Worm (Caenorhabditis elegans) whole organism, mixed stage, embryonic: Measurements from ENCODE around the gene gcy-11.

Experiments
- M03D4.4 ChIP-seq: sonication (generic microtip); optimal IDR thresholded peaks from 2 replicates; lab custom pipeline; 2017; ENCODE audit warnings: mild to moderate bottlenecking, missing genetic modification characterization, missing compliant biosample characterization
- bed-3 ChIP-seq: fragments of 200-800 bp; sonication (Bioruptor generic); optimal IDR thresholded peaks from 3 replicates; lab custom pipeline; 2018; ENCODE audit warnings: mild to moderate bottlenecking, missing genetic modification characterization, moderate library complexity, missing compliant biosample characterization
- ceh-39 ChIP-seq: fragments of 150-350 bp; optimal IDR thresholded peaks from 2 replicates; lab custom pipeline; 2014; ENCODE audit warnings: missing biosample characterization, missing genetic modification characterization
- ceh-43 ChIP-seq: fragments of 200-800 bp; sonication (Bioruptor generic); optimal IDR thresholded peaks from 2 replicates; lab custom pipeline; 2018; ENCODE audit warnings: mild to moderate bottlenecking, missing genetic modification characterization, moderate library complexity, missing compliant biosample characterization
- ceh-83 ChIP-seq: fragments of 200-800 bp; sonication (Bioruptor generic); optimal IDR thresholded peaks from 2 replicates; lab custom pipeline; 2018; ENCODE audit warnings: mild to moderate bottlenecking, missing genetic modification characterization, missing compliant biosample characterization
- cnd-1 ChIP-seq: fragments of 200-800 bp; sonication (Bioruptor generic); optimal IDR thresholded peaks from 2 replicates; lab custom pipeline; 2018; ENCODE audit warnings: mild to moderate bottlenecking, missing genetic modification characterization, missing compliant biosample characterization
- drap-1 ChIP-seq: fragments of 200-800 bp; sonication (Bioruptor generic); optimal IDR thresholded peaks from 3 replicates; lab custom pipeline; 2018; ENCODE audit warnings: mild to moderate bottlenecking, missing genetic modification characterization, missing compliant biosample characterization
- elt-1 ChIP-seq: sonication (generic microtip); optimal IDR thresholded peaks from 2 replicates; lab custom pipeline; 2017; ENCODE audit warnings: missing genetic modification characterization, mild to moderate bottlenecking, missing compliant biosample characterization, antibody characterized with exemption, moderate library complexity, borderline replicate concordance; ENCODE audit not compliant: insufficient read depth
- flh-1 ChIP-seq: fragments of 200-800 bp; sonication (Bioruptor generic); optimal IDR thresholded peaks from 2 replicates; lab custom pipeline; 2018; ENCODE audit warnings: mild to moderate bottlenecking, missing genetic modification characterization, moderate library complexity, missing compliant biosample characterization
- ham-2 ChIP-seq: fragments of 200-800 bp; sonication (Bioruptor generic); optimal IDR thresholded peaks from 2 replicates; lab custom pipeline; 2018; ENCODE audit warnings: mild to moderate bottlenecking, missing genetic modification characterization, missing compliant biosample characterization
- hlh-1 ChIP-seq: fragments of 150-350 bp; optimal IDR thresholded peaks from 2 replicates; lab custom pipeline; 2014; ENCODE audit warnings: missing biosample characterization, missing genetic modification reagents, missing genetic modification characterization
- lin-13 ChIP-seq: fragments of 150-350 bp; optimal IDR thresholded peaks from 2 replicates; lab custom pipeline; 2014; ENCODE audit warnings: missing biosample characterization, missing genetic modification characterization
- lin-32 ChIP-seq: fragments of 200-800 bp; sonication (Bioruptor generic); optimal IDR thresholded peaks from 2 replicates; lab custom pipeline; 2018; ENCODE audit warnings: mild to moderate bottlenecking, missing genetic modification characterization, missing compliant biosample characterization
- lsy-2 ChIP-seq: fragments of 150-350 bp; optimal IDR thresholded peaks from 2 replicates; lab custom pipeline; 2014; ENCODE audit warnings: missing biosample characterization, missing genetic modification characterization
- mep-1 ChIP-seq: fragments of 150-350 bp; optimal IDR thresholded peaks from 2 replicates; lab custom pipeline; 2017; ENCODE audit warnings: missing biosample characterization, missing genetic modification reagents, missing genetic modification characterization, inconsistent platforms
- mls-2 ChIP-seq: sonication (generic microtip); optimal IDR thresholded peaks from 2 replicates; lab custom pipeline; 2016; ENCODE audit warnings: mild to moderate bottlenecking, missing genetic modification characterization, moderate library complexity, missing compliant biosample characterization
- nhr-12 ChIP-seq: fragments of 150-350 bp; optimal IDR thresholded peaks from 2 replicates; lab custom pipeline; 2014; ENCODE audit warnings: missing biosample characterization, missing genetic modification characterization
- nhr-2 ChIP-seq: fragments of 150-350 bp; optimal IDR thresholded peaks from 2 replicates; lab custom pipeline; 2014; ENCODE audit warnings: missing biosample characterization, missing genetic modification characterization
- nhr-237 ChIP-seq: fragments of 150-350 bp; optimal IDR thresholded peaks from 2 replicates; lab custom pipeline; 2014; ENCODE audit warnings: missing biosample characterization, missing genetic modification characterization
- nhr-28 ChIP-seq: fragments of 150-350 bp; optimal IDR thresholded peaks from 2 replicates; lab custom pipeline; 2014; ENCODE audit warnings: missing biosample characterization, missing genetic modification characterization
- nhr-76 ChIP-seq: sonication (generic microtip); optimal IDR thresholded peaks from 2 replicates; lab custom pipeline; 2017; ENCODE audit warnings: missing biosample characterization, missing genetic modification characterization
- pha-4 ChIP-seq: fragments of 150-350 bp; optimal IDR thresholded peaks from 2 replicates; lab custom pipeline; 2018; ENCODE audit warnings: missing biosample characterization, missing genetic modification reagents, missing genetic modification characterization
- sem-2 ChIP-seq: fragments of 200-800 bp; sonication (Bioruptor generic); optimal IDR thresholded peaks from 2 replicates; lab custom pipeline; 2018; ENCODE audit warnings: mild to moderate bottlenecking, missing genetic modification characterization, missing compliant biosample characterization
- snpc-4 ChIP-seq: fragments of 150-350 bp; optimal IDR thresholded peaks from 2 replicates; lab custom pipeline; 2014; ENCODE audit warnings: missing biosample characterization, missing genetic modification characterization
- sptf-1 ChIP-seq: sonication (generic microtip); optimal IDR thresholded peaks from 2 replicates; lab custom pipeline; 2017; ENCODE audit warnings: mild to moderate bottlenecking, missing genetic modification characterization, moderate library complexity, missing compliant biosample characterization
- tbx-8 ChIP-seq: fragments of 200-800 bp; sonication (Bioruptor generic); optimal IDR thresholded peaks from 2 replicates; lab custom pipeline; 2018; ENCODE audit warnings: mild to moderate bottlenecking, missing genetic modification characterization, moderate library complexity, missing compliant biosample characterization
- unc-39 ChIP-seq: fragments of 150-350 bp; optimal IDR thresholded peaks from 2 replicates; lab custom pipeline; 2014; ENCODE audit warnings: missing biosample characterization, missing genetic modification characterization
- unc-62 ChIP-seq: fragments of 150-350 bp; optimal IDR thresholded peaks from 2 replicates; lab custom pipeline; 2014; ENCODE audit warnings: missing biosample characterization, missing genetic modification reagents, missing genetic modification characterization
- zip-8 ChIP-seq: fragments of 150-350 bp; optimal IDR thresholded peaks from 2 replicates; lab custom pipeline; 2014; ENCODE audit warnings: missing biosample characterization, missing genetic modification characterization

The gcy-11 gene

ce11 chrX:17092416-17092815, 37.0 kb upstream of the gcy-11 start, which contains the start of gene sod-3:
Gene sod-3, plus strand, starts transcription at chrX:17092753.
- no peak for TF ChIP-seq ceh-39
- TF ChIP-seq bed-3, result no peak
- no peak for TF ChIP-seq hlh-1
- TF ChIP-seq unc-39 (tag; lab: Kevin White, UChicago), result no peak
- no peak for TF ChIP-seq lsy-2
- no peak for TF ChIP-seq snpc-4 (tag; lab: Kevin White, UChicago)
- TF ChIP-seq nhr-28, result no peak
- TF ChIP-seq nhr-12 (tag; lab: Kevin White, UChicago), result no peak

- no peak for TF ChIP-seq nhr-12 (tag; lab: Kevin White, UChicago)
- no peak for TF ChIP-seq nhr-2 (tag; lab: Kevin White, UChicago)
- TF ChIP-seq hlh-1, result no peak
- no peak for TF ChIP-seq ceh-83 (GFP tag; lab: Kevin White, UChicago)
- no peak for TF ChIP-seq tbx-8 (GFP tag; lab: Kevin White, UChicago)
- no peak for TF ChIP-seq nhr-76 (tag; lab: Kevin White, UChicago)
- TF ChIP-seq drap-1 (GFP tag; lab: Kevin White, UChicago), result no peak
- TF ChIP-seq nhr-28, result no peak
These were observed 25.4 kb upstream of the gcy-11 start, which contains the start of the genes irld-23 and C08A9.10 for ce11 chrX:17080635-17081376. Gene irld-23, minus strand, starts transcription at chrX:17080685. Gene C08A9.10, plus strand, starts transcription at chrX:17081179.

DNA sequence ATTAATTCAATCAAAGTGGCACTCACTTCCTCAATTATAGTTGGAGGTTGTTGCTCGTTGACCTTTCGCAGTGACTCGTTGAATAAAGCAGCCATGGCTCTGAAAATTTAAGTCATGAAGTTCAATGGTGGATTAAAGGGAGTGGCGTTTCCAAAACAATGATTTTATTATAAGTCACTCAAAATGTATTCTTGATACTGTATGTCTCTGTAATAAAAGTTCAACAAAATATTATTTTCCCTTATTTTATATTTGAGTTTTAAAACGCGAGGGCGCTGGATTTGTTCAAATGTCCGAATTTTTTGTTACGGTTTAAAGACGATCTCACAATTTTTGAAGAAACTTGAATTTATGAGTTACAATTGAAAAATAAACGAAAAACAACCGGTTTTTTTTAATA, 16.7 kb upstream of the gcy-11 start, which contains the start of gene C30G4.4:
TSS of gene C30G4.4 (minus strand) at position 101 of the 400 bp plus-strand sequence.
- TF ChIP-seq lin-32 (GFP tag; lab: Kevin White, UChicago) (no peak), mls-2 (tag; lab: Kevin White, UChicago) (no peak), flh-1 (GFP tag; lab: Kevin White, UChicago) (no peak), cnd-1 (tag; lab: Kevin White, UChicago) (no peak), mep-1 (tag; lab: Kevin White, UChicago) (no peak), pha-4 (tag; lab: Kevin White, UChicago) (no peak), nhr-2 (tag; lab: Kevin White, UChicago) (no peak), bed-3 (no peak), ceh-83 (GFP tag; lab: Kevin White, UChicago) (no peak), nhr-76 (tag; lab: Kevin White, UChicago) (no peak), drap-1 (GFP tag; lab: Kevin White, UChicago) (no peak)

DNA sequence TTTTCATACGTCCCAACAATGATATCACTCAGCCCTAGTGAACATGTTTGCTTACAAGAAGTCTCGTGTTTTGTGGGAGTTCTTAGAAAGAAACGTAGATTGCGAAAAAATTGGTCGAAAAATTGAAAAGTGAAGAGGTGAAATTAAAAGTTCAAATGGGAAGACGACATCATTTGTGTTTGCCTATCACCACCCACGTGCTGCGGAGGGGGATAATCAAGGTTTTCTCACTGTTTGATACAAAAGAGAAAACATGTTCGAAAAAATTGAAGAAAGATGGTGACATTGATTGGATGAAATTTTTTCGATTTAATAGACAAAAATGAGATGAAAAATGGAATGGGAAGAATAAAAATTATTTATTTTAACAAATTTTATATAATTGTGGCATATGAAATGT, 15.1 kb upstream of the gcy-11 start:
- no peak for TF ChIP-seq elt-1
- peak; percentile 5 for TF ChIP-seq hlh-1

ce11 chrX:17066937-17067336, 11.6 kb upstream of the gcy-11 start:
- no peak for TF ChIP-seq lin-13 (tag; lab: Kevin White, UChicago)
- TF ChIP-seq ceh-43 (GFP tag; lab: Kevin White, UChicago), result no peak
- no peak for TF ChIP-seq ham-2 (GFP tag; lab: Kevin White, UChicago)
- no peak for TF ChIP-seq nhr-2 (tag; lab: Kevin White, UChicago)
- TF ChIP-seq ceh-83 (GFP tag; lab: Kevin White, UChicago), result no peak
- no peak for TF ChIP-seq bed-3
- TF ChIP-seq hlh-1, result no peak
- TF ChIP-seq pha-4 (tag; lab: Kevin White, UChicago), result no peak
- no peak for TF ChIP-seq nhr-76 (tag; lab: Kevin White, UChicago)
- TF ChIP-seq drap-1 (GFP tag; lab: Kevin White, UChicago), result no peak
- no peak for TF ChIP-seq nhr-28
- no peak for TF ChIP-seq lsy-2
- no peak for TF ChIP-seq snpc-4 (tag; lab: Kevin White, UChicago)
- no peak for TF ChIP-seq sem-2
- no peak for TF ChIP-seq zip-8 (tag; lab: Kevin White, UChicago)

- TF ChIP-seq hlh-1 (no peak), sptf-1 (no peak), unc-62 (no peak), mep-1 (tag; lab: Kevin White, UChicago) (no peak), elt-1 (no peak), nhr-28 (no peak), nhr-237 (tag; lab: Kevin White, UChicago) (no peak), M03D4.4 (tag; lab: Kevin White, UChicago) (no peak)
These were observed 9.4 kb upstream of the gcy-11 start for ce11 chrX:17064820-17065219.
